Worm (Caenorhabditis elegans): Measurements from ENCODE around the gene wht-1.

wht-1 gene

DNA sequence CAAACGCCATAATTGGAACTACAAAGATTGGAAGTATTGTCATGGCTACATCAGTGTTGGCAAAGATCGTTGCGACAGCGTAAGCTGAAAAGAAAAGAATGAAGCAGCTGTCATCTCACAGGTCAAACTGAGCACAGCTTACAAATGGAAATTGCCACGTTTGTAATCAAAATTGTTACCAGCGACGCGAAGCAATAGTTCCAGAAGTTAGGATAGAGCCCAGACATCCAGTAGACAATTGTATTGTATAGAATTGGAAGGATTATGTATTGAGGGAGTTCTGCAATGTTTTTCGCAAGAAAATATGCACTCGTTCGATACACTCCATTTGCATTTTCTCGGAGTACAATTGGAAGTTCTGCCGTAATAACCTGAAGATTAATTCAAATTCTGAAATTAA lies 2.2 kb downstream of the wht-1 start:
- no peak for TF ChIP-seq ztf-1 (GFP tag; conservative IDR thresholded peaks at IDR 0.05)
- no peak for TF ChIP-seq nhr-12 (tag; optimal IDR thresholded peaks at IDR 0.05)
- no peak for TF ChIP-seq ZK546.5 (tag; optimal IDR thresholded peaks at IDR 0.05)
- no peak for TF ChIP-seq C34F6.9 (tag; optimal IDR thresholded peaks at IDR 0.05)
- no peak for TF ChIP-seq nhr-129 (tag; optimal IDR thresholded peaks at IDR 0.05)
- TF ChIP-seq unc-39 (tag; optimal IDR thresholded peaks at IDR 0.05), result no peak
- no peak for TF ChIP-seq snpc-4 (tag; optimal IDR thresholded peaks at IDR 0.05)
- no peak for TF ChIP-seq blmp-1 (tag; optimal IDR thresholded peaks at IDR 0.05; ENCODE audit: insufficient read depth)
- no peak for TF ChIP-seq fos-1 (tag; optimal IDR thresholded peaks at IDR 0.05)
- TF ChIP-seq unc-62 (GFP tag; optimal IDR thresholded peaks at IDR 0.05), result no peak
- no peak for TF ChIP-seq crh-2 (tag; optimal IDR thresholded peaks at IDR 0.05)
- no peak for TF ChIP-seq nhr-237 (tag; optimal IDR thresholded peaks at IDR 0.05)
- no peak for TF ChIP-seq sma-3 (GFP tag; optimal IDR thresholded peaks at IDR 0.05)
- no peak for TF ChIP-seq Y55F3AM.14 (GFP tag; optimal IDR thresholded peaks at IDR 0.05)
- TF ChIP-seq gmeb-1 (tag; optimal IDR thresholded peaks at IDR 0.05), result no peak

DNA sequence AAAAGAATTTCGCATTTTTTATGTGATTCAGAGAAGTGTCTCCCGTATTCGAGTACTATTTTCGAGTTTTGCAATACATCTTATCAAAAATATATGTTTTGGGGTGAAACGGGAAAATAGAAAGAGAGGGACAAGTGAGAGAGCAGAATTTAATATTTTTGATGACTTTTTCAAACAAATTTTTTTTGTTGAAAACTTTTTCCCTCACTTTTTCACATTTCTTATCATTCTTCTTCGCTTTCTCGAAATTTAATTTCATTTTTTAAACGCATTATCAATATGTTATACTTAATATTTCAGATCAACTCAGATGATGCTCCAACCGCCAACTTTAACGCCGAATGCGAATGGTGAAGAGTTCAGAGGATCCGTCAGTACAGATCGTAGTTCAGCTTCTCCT lies 7.3 kb downstream of the wht-1 start, which contains the start of gene attf-4:
Gene attf-4, plus strand, starts transcription at position 301 of the 400 bp plus-strand sequence.
- no peak for TF ChIP-seq nhr-237 (tag; optimal IDR thresholded peaks at IDR 0.05)
- TF ChIP-seq lin-39 (tag; optimal IDR thresholded peaks at IDR 0.05), result no peak
- TF ChIP-seq C34F6.9 (tag; optimal IDR thresholded peaks at IDR 0.05), result peak; percentile 25
- no peak for TF ChIP-seq peb-1 (tag; optimal IDR thresholded peaks at IDR 0.05)
- no peak for TF ChIP-seq ceh-16 (tag; optimal IDR thresholded peaks at IDR 0.05)
- no peak for TF ChIP-seq lsy-2 (tag; optimal IDR thresholded peaks at IDR 0.05)
- TF ChIP-seq R02D3.7 (tag; optimal IDR thresholded peaks at IDR 0.05), result no peak

DNA sequence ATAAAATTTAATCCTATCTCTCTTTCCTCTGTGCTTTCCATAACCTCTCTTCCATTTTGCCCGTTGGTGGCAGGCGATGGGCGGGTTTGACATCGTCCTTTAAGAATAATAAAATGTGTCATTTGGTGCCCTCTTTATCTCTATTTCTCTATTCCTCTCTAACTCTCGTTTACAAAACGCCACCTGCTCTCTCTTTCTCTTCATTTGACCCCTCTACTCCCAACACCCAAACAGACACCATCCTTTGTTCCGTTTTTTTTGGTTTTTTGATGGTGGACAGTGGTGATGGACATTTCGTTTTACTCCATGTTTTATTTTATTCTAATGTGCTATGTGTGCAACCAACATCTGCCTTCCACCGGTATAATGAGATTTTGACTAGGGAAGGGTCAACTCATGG lies 8.6 kb downstream of the wht-1 start:
- TF ChIP-seq C34F6.9 (tag; optimal IDR thresholded peaks at IDR 0.05), result peak; percentile 30
- TF ChIP-seq nhr-129 (tag; optimal IDR thresholded peaks at IDR 0.05), result peak; percentile 15
- no peak for TF ChIP-seq blmp-1 (tag; optimal IDR thresholded peaks at IDR 0.05; ENCODE audit: insufficient read depth)

DNA sequence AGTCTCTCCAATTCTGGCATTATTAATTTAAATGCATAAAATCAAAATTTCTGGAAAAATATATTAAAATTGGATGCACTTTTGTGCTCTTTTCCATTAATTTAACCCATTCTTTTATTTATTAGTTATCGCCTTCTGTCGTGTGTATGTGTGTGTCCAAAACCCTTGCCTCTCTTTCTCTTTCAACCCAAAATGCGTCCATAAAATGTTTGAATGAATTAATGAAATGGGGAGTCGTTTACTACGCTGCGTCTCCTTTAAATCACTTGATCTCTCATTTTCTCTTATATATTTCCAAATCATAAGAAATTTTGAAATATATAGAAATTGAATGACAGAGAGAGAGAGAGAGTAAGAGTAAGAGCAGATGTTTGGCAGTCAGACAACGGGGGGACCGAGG lies 9.6 kb downstream of the wht-1 start:
- TF ChIP-seq ztf-11 (tag; optimal IDR thresholded peaks at IDR 0.05) (no peak), fos-1 (tag; optimal IDR thresholded peaks at IDR 0.05) (no peak), ztf-1 (GFP tag; conservative IDR thresholded peaks at IDR 0.05) (no peak), F13H6.1 (tag; optimal IDR thresholded peaks at IDR 0.05) (no peak), lin-39 (tag; optimal IDR thresholded peaks at IDR 0.05) (no peak), lsy-2 (tag; optimal IDR thresholded peaks at IDR 0.05) (peak in 1 of 2 experiments; percentile 7), unc-39 (tag; optimal IDR thresholded peaks at IDR 0.05) (no peak), R02D3.7 (tag; optimal IDR thresholded peaks at IDR 0.05) (no peak), unc-55 (GFP tag; optimal IDR thresholded peaks at IDR 0.05) (peak; percentile 48), snpc-4 (tag; optimal IDR thresholded peaks at IDR 0.05) (no peak), aly-2 (tag; optimal IDR thresholded peaks at IDR 0.05) (no peak), sma-9 (GFP tag; optimal IDR thresholded peaks at IDR 0.05) (no peak), sma-9 (tag; optimal IDR thresholded peaks at IDR 0.05) (no peak), nhr-23 (tag; optimal IDR thresholded peaks at IDR 0.05) (no peak), C34F6.9 (tag; optimal IDR thresholded peaks at IDR 0.05) (peak; percentile 33), nhr-21 (tag; optimal IDR thresholded peaks at IDR 0.05) (no peak), lin-11 (tag; optimal IDR thresholded peaks at IDR 0.05) (no peak), ama-1 (optimal IDR thresholded peaks at IDR 0.05) (no peak), sma-3 (GFP tag; optimal IDR thresholded peaks at IDR 0.05) (no peak), ceh-16 (tag; optimal IDR thresholded peaks at IDR 0.05) (no peak)

DNA sequence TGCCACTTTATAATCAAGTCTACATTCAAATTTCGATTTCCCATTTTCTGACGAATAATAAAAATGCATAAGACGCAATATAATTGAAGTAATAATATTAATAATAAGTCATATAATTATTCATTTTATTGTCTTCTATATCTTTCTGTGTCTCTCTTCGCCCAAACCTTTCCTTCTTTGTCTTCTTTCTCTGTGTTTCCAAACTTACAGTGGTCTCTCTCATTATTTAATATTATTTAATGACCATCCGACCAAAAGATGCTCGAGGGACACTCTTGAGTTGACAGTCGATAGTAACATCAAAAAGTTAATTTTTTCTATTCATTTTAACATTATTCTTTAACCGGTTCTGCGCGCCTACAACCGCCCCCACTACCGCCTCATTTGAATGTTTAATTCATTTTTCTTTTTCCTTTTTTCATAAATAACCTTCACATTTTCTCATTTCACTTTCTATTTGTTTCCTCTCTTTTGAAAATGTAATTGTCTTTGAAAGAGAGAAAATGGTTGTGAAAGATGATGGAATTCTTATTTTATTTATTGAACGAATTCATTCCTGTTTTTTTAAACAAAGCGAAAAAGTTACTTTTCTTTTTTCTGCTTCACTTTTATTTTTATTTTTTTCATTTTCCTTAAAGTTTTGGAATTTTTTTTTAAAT lies 13.8 kb downstream of the wht-1 start:
- peak; percentile 88 for TF ChIP-seq blmp-1 (tag; optimal IDR thresholded peaks at IDR 0.05; ENCODE audit: insufficient read depth)
- no peak for TF ChIP-seq elt-3 (tag; optimal IDR thresholded peaks at IDR 0.05)
- TF ChIP-seq nhr-25 (tag; optimal IDR thresholded peaks at IDR 0.05), result peak; percentile 55

DNA sequence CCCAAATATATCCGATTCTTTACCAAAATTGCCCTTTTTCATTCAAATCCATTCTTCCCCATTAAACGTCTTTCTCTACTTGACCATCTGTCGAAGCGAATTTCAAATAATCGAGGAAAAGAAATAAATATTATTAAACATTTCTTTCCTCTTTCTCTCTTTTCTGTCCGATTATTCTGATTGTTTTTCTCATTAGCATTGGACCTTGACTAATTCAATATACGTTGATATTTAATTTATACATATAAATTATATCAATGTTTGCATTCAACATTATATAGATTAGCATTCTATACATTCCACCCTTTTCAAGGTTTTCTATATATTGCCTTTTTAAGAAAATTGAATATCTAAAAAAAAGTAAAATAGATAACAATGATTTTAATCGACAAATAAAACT lies 14.6 kb downstream of the wht-1 start:
- no peak for TF ChIP-seq nhr-21 (tag; optimal IDR thresholded peaks at IDR 0.05)

All from whole organism, L2 larva.